Worm (Caenorhabditis elegans): Measurements from ENCODE around the gene fbxb-107.

DNA sequence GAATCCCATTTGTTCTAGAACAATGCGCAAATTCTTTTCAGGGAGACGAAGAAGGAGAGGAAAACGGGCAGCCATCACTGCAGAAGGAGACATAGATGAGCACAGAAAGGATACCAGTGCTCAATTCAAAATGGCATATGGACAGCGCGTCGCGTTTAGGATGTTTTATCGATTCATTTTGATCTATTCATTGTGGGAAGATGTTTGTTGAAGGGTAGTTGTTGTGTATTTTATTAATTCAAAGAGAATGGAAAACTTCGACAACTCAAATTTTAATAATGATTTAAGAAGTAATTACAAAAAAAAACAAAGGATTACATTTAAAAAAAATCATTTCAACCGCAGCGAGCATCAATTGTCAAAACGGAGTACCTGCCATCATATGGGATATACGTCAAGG is 13.6 kb downstream of the fbxb-107 start, which contains the start of gene sdz-10:
- no peak for TF ChIP-seq ztf-4 (tag; optimal IDR thresholded peaks at IDR 0.05)
- no peak for TF ChIP-seq peb-1 (tag; optimal IDR thresholded peaks at IDR 0.05)
- TF ChIP-seq snpc-4 (tag; optimal IDR thresholded peaks at IDR 0.05), result no peak
- no peak for TF ChIP-seq egl-27 (tag; optimal IDR thresholded peaks at IDR 0.05)
- TF ChIP-seq unc-62 (GFP tag; optimal IDR thresholded peaks at IDR 0.05), result no peak
